Worm (Caenorhabditis elegans) whole organism, L4/young adult: ENCODE measurements around the gene sri-36.

Experiments
- W03F9.2 ChIP-seq: fragments of 150-350 bp; optimal IDR thresholded peaks from 2 replicates; lab custom pipeline; 2014; ENCODE audit warnings: missing biosample characterization, missing genetic modification characterization
- dao-5 ChIP-seq: sonication (generic microtip); optimal IDR thresholded peaks from 2 replicates; lab custom pipeline; 2016; ENCODE audit warnings: missing genotype, missing genetic modification characterization, moderate library complexity, missing compliant biosample characterization
- him-1 ChIP-seq: sonication (generic microtip); optimal IDR thresholded peaks from 2 replicates; lab custom pipeline; 2016; ENCODE audit warnings: missing genotype, missing genetic modification reagents, missing genetic modification characterization, missing compliant biosample characterization

DNA sequence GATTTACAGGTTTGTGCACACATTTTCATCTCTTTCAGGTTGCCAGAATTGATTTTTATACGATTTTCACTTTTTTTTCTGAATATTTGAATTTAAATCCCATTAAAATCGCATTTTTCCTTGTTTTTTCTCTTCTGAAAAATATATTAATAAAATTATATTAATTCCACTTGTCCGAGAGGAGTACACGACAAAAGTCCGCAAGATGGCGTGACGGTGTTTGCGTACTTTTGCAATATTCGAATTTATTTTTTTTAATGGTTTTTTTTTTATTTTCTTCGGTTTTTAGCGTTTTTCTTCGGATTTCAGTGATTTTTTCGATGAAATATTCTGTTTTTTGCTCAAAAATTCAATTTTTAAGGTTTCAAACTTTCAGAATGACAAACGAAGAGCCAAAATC lies 20.5 kb downstream of the sri-36 start, which contains the start of gene usp-39:
- peak; percentile 52 for TF ChIP-seq him-1 (tag; lab: Kevin White, UChicago)
- TF ChIP-seq W03F9.2, result peak; percentile 86
- TF ChIP-seq dao-5, result no peak
